Fruit fly (Drosophila melanogaster) whole organism, adult: ENCODE measurements around the gene CG31827.

Experiments
- CG12768 ChIP-seq: fragments of 200-800 bp; sonication (Bioruptor generic); optimal IDR thresholded peaks from 2 replicates; lab custom pipeline; 2017; ENCODE audit warnings: missing biosample characterization, missing genetic modification characterization, mild to moderate bottlenecking, moderate library complexity, missing genetic modification reagents
- CG1620 ChIP-seq: fragments of 200-800 bp; sonication (Bioruptor generic); optimal IDR thresholded peaks from 2 replicates; lab custom pipeline; 2016; ENCODE audit warnings: missing biosample characterization, missing genetic modification characterization
- CG5204 ChIP-seq: fragments of 200-800 bp; sonication (Bioruptor generic); optimal IDR thresholded peaks from 2 replicates; lab custom pipeline; 2016; ENCODE audit warnings: missing biosample characterization, missing genetic modification characterization
- CG7045 ChIP-seq: fragments of 200-800 bp; sonication (Bioruptor generic); optimal IDR thresholded peaks from 2 replicates; lab custom pipeline; 2017; ENCODE audit warnings: missing biosample characterization, mild to moderate bottlenecking, missing genetic modification characterization
- Crg-1 ChIP-seq: fragments of 200-800 bp; sonication (Bioruptor generic); optimal IDR thresholded peaks from 2 replicates; lab custom pipeline; 2016; ENCODE audit warnings: missing biosample characterization, missing genetic modification characterization
- kay ChIP-seq: fragments of 200-800 bp; sonication (Bioruptor generic); peaks from one replicate; lab custom pipeline; 2016; ENCODE audit warnings: missing biosample characterization, missing genetic modification characterization, borderline replicate concordance
- toe ChIP-seq: fragments of 200-800 bp; sonication (Bioruptor generic); optimal IDR thresholded peaks from 2 replicates; lab custom pipeline; 2016; ENCODE audit warnings: missing biosample characterization, missing genetic modification characterization

- TF ChIP-seq CG7045 (GFP tag; lab: Kevin White, UChicago) (peak; percentile 87), CG1620 (GFP tag; lab: Kevin White, UChicago) (no peak), Crg-1 (GFP tag; lab: Kevin White, UChicago) (peak; percentile 50), toe (GFP tag; lab: Kevin White, UChicago) (peak; percentile 36), kay (GFP tag; lab: Kevin White, UChicago) (peak; percentile 12), CG5204 (GFP tag; lab: Kevin White, UChicago) (peak; percentile 42), CG12768 (GFP tag; lab: Kevin White, UChicago) (peak; percentile 68)
Measured at dm6 chr2L:15746600-15747393, 41.8 kb downstream of the CG31827 start.
